Worm (Caenorhabditis elegans): ENCODE results near the gene K08F8.15.

The K08F8.15 gene

ce11 chrII:8738244-8738643, 28.4 kb upstream of the K08F8.15 start:
- peak; percentile 22 for TF ChIP-seq elt-2 (tag; optimal IDR thresholded peaks at IDR 0.05)
- no peak for TF ChIP-seq ceh-63 (GFP tag; optimal IDR thresholded peaks at IDR 0.05)
- TF ChIP-seq efl-1 (optimal IDR thresholded peaks at IDR 0.05), result no peak
- TF ChIP-seq efl-1 (GFP tag; optimal IDR thresholded peaks at IDR 0.05 in 1 of 2), result peak in 1 of 2 experiments; percentile 23
- no peak for TF ChIP-seq tbx-2 (tag; optimal IDR thresholded peaks at IDR 0.05)

DNA sequence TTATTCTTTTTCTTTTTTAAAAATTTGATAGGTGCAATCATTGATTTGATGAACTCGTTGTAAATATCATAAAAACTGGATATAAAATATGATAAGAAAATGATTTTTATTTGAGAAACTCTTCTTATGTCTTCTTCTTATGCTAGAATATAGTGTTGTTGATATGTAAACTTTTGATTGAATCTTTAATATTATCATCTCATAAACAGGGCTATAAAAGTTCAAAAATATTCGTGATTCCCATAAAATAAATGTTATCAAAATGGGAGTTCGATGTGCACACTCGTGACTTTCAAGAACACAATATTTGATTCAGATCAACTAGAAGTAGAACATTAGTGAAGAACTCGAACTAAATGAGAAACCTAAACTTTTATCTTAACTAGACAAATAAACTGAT, 27.7 kb upstream of the K08F8.15 start:
- TF ChIP-seq zip-4 (GFP tag; optimal IDR thresholded peaks at IDR 0.05) (no peak), nhr-71 (tag; optimal IDR thresholded peaks at IDR 0.05) (peak; percentile 3), elt-2 (tag; optimal IDR thresholded peaks at IDR 0.05) (peak; percentile 62)

DNA sequence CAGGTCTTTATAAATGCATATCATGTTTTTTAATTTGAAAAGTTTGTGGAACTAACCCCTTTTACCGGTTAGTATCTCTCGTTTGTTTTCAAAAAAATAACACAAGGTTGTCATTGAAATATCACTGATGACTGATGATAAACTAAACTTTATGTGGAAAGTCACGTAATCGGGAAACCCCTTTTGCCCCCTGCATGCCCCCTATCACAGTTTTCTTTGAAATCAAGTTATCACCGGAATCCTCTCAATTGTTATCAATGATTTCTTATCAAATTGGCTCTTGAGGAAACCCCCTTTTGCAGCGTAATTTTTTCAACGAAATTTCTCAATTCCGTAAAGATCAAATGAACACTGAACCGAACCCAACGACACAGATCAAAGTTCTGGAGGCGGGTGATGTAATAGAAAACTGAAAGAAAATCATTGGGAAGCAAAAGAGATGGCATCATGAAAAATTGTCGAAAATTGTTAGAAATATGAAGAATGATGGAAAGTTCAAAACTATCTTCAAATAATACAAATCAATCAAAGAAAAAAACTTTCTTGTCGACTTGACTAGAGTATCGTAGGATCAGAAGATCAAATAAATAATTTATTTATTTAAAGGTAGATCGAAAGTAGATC, 26.2 kb upstream of the K08F8.15 start:
- TF ChIP-seq ama-1 (optimal IDR thresholded peaks at IDR 0.05) (no peak), pag-3 (tag; optimal IDR thresholded peaks at IDR 0.05; ENCODE audit: borderline replicate concordance, insufficient read depth) (no peak), nhr-12 (tag; optimal IDR thresholded peaks at IDR 0.05) (no peak), ceh-88 (GFP tag; IDR thresholded peaks at IDR 0.05) (no peak), nhr-76 (tag; optimal IDR thresholded peaks at IDR 0.05) (no peak), nhr-77 (tag; optimal IDR thresholded peaks at IDR 0.05) (no peak), egl-27 (tag; optimal IDR thresholded peaks at IDR 0.05) (peak in 1 of 2 experiments; percentile 19), F16B12.6 (tag; optimal IDR thresholded peaks at IDR 0.05) (no peak), snu-23 (GFP tag; optimal IDR thresholded peaks at IDR 0.05) (peak; percentile 70), unc-130 (tag; optimal IDR thresholded peaks at IDR 0.05) (peak; percentile 23), elt-2 (tag; optimal IDR thresholded peaks at IDR 0.05) (peak; percentile 93), mdl-1 (tag; optimal IDR thresholded peaks at IDR 0.05) (peak in 1 of 2 experiments; percentile 63), nhr-47 (tag; optimal IDR thresholded peaks at IDR 0.05) (peak; percentile 45), nhr-237 (tag; optimal IDR thresholded peaks at IDR 0.05) (no peak), ztf-11 (tag; optimal IDR thresholded peaks at IDR 0.05) (no peak), mep-1 (tag; optimal IDR thresholded peaks at IDR 0.05) (no peak), isw-1 (GFP tag; IDR thresholded peaks at IDR 0.05) (no peak), nhr-85 (tag) (peak; percentile 96), ces-1 (GFP tag; optimal IDR thresholded peaks at IDR 0.05) (no peak), hlh-4 (tag; optimal IDR thresholded peaks at IDR 0.05) (no peak), nhr-11 (tag; optimal IDR thresholded peaks at IDR 0.05) (no peak), hlh-17 (GFP tag; optimal IDR thresholded peaks at IDR 0.05; ENCODE audit: borderline replicate concordance) (no peak), aly-2 (tag; optimal IDR thresholded peaks at IDR 0.05) (no peak), C34B4.2 (tag; optimal IDR thresholded peaks at IDR 0.05) (no peak), ceh-90 (tag; optimal IDR thresholded peaks at IDR 0.05) (no peak), efl-3 (GFP tag; optimal IDR thresholded peaks at IDR 0.05) (no peak), unc-62 (GFP tag; optimal IDR thresholded peaks at IDR 0.05) (no peak), ceh-63 (GFP tag; optimal IDR thresholded peaks at IDR 0.05) (no peak), lin-14 (GFP tag; optimal IDR thresholded peaks at IDR 0.05) (peak; percentile 80), lir-3 (tag; optimal IDR thresholded peaks at IDR 0.05; ENCODE audit: poor library complexity) (no peak), efl-1 (optimal IDR thresholded peaks at IDR 0.05) (peak in 1 of 2 experiments; percentile 15), efl-1 (GFP tag; optimal IDR thresholded peaks at IDR 0.05 in 1 of 2) (peak in 1 of 2 experiments; percentile 89), elt-3 (tag; optimal IDR thresholded peaks at IDR 0.05) (peak; percentile 77 to 97 (median 95)), irx-1 (tag; optimal IDR thresholded peaks at IDR 0.05) (no peak), C16A3.4 (tag; optimal IDR thresholded peaks at IDR 0.05) (peak; percentile 14), unc-30 (tag; optimal IDR thresholded peaks at IDR 0.05) (no peak), swsn-7 (tag; optimal IDR thresholded peaks at IDR 0.05) (no peak), egl-13 (tag; optimal IDR thresholded peaks at IDR 0.05) (no peak), vab-15 (tag; optimal IDR thresholded peaks at IDR 0.05) (no peak), ets-5 (GFP tag; IDR thresholded peaks at IDR 0.05) (no peak), mab-9 (GFP tag; IDR thresholded peaks at IDR 0.05) (no peak), unc-98 (GFP tag; IDR thresholded peaks at IDR 0.05) (no peak), lin-35 (GFP tag; optimal IDR thresholded peaks at IDR 0.05) (peak in 1 of 2 experiments; percentile 40), unc-86 (tag; optimal IDR thresholded peaks at IDR 0.05) (no peak), nhr-19 (GFP tag; conservative IDR thresholded peaks at IDR 0.05) (peak; percentile 77)

All from whole organism, L1 larva.